Worm (Caenorhabditis elegans) whole organism, midembryonic: Measurements from ENCODE around the gene Y38E10A.17.

Experiments
- T22C8.4 ChIP-seq: fragments of 200-800 bp; sonication (Bioruptor generic); IDR thresholded peaks from 2 replicates; pipeline ENCODE4 v1.3.6; 2022; ENCODE audit warnings: missing genetic modification characterization, missing compliant biosample characterization
- flt-1 ChIP-seq: fragments of 200-800 bp; sonication (Bioruptor generic); IDR thresholded peaks from 2 replicates; pipeline ENCODE4 v1.3.6; 2022; ENCODE audit warnings: missing genetic modification characterization, missing compliant biosample characterization
- klf-2 ChIP-seq: fragments of 200-800 bp; sonication (Bioruptor generic); conservative IDR thresholded peaks from 2 replicates; pipeline ENCODE4 v1.3.6; 2022; ENCODE audit warnings: missing genetic modification reagents, missing genetic modification characterization, missing compliant biosample characterization
- med-1 ChIP-seq: sonication (generic microtip); optimal IDR thresholded peaks from 2 replicates; lab custom pipeline; 2017; ENCODE audit warnings: missing genetic modification characterization, mild to moderate bottlenecking, missing compliant biosample characterization, antibody characterized with exemption, missing genetic modification reagents; ENCODE audit not compliant: insufficient read depth
- ref-1 ChIP-seq: fragments of 200-800 bp; sonication (Bioruptor generic); conservative IDR thresholded peaks from 2 replicates; pipeline ENCODE4 v1.3.6; 2022; ENCODE audit warnings: missing genetic modification reagents, missing genetic modification characterization, missing compliant biosample characterization
- tab-1 ChIP-seq: fragments of 200-800 bp; sonication (Bioruptor generic); IDR thresholded peaks from 2 replicates; pipeline ENCODE4 v1.3.6; 2022; ENCODE audit warnings: missing genetic modification characterization, missing compliant biosample characterization
- ztf-23 ChIP-seq: fragments of 200-800 bp; sonication (Bioruptor generic); IDR thresholded peaks from 2 replicates; pipeline ENCODE4 v1.3.6; 2022; ENCODE audit warnings: missing genetic modification reagents, missing genetic modification characterization, missing compliant biosample characterization
- ztf-29 ChIP-seq: fragments of 200-800 bp; sonication (Bioruptor generic); IDR thresholded peaks from 2 replicates; pipeline ENCODE4 v1.3.6; 2022; ENCODE audit warnings: missing genetic modification reagents, missing genetic modification characterization, missing compliant biosample characterization

DNA sequence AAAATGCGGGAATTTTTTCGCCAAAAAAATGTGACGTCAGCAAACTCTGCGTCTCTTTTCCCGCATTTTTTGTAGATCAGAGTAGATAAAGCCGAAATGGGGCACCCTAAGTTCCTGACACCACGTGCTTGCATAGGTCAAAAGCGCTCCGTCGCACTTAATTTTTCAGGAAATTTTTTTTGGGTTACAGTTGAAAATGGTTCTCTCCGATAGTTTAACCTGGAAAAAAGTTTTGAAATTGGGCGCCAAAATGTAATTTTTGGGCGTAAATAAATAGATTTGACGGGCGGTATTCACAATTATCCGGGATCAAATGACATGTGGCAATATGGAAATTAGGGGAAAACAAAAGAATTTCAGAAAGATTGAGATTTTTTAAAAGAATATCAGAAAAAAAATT is 37.9 kb upstream of the Y38E10A.17 start:
- no peak for TF ChIP-seq flt-1 (GFP tag; lab: Robert Waterston, UW)
- TF ChIP-seq med-1 (GFP tag; lab: Kevin White, UChicago): no peak
- TF ChIP-seq ref-1 (GFP tag; lab: Robert Waterston, UW): no peak
- TF ChIP-seq T22C8.4 (GFP tag; lab: Robert Waterston, UW): no peak
- TF ChIP-seq ztf-23 (GFP tag; lab: Robert Waterston, UW): no peak
- no peak for TF ChIP-seq klf-2 (GFP tag; lab: Robert Waterston, UW)
- no peak for TF ChIP-seq ztf-29 (GFP tag; lab: Robert Waterston, UW)
- no peak for TF ChIP-seq tab-1 (GFP tag; lab: Robert Waterston, UW)
